Fruit fly (Drosophila melanogaster) whole organism, larva: Measurements from ENCODE around the gene CG11892.

ENCODE experiments used
- noc ChIP-seq: fragments of 200-800 bp; sonication (Bioruptor generic); optimal IDR thresholded peaks from 3 replicates; lab custom pipeline; 2019; ENCODE audit warnings: missing biosample characterization, mild to moderate bottlenecking, missing genetic modification characterization, moderate library complexity

The CG11892 gene

DNA sequence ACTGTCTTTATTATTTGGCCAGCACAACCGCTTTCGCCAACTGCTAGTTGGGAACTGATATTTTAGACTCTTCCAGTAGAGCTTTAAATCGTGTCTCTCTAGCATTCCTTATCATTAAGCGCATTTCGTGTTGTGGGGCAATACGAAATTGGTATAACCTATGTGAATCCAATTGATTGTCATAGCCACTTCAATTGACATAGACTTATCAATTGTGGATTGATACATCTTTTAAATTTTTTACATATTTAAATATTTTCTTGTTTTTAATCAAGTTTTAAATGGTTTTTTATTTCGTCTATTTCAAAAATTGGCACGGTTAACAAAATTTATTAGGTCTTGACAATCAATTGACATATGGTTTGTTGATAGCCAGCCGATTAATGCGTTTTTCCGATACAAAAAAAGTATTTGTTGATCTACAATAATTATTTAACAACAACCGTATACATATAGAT is 18.2 kb downstream of the CG11892 start, which contains the start of gene CG31288:
CG31288 (minus strand) TSS at position 51 of the 458 bp plus-strand sequence.
- no peak for TF ChIP-seq noc (tag; lab: Kevin White, UChicago)

DNA sequence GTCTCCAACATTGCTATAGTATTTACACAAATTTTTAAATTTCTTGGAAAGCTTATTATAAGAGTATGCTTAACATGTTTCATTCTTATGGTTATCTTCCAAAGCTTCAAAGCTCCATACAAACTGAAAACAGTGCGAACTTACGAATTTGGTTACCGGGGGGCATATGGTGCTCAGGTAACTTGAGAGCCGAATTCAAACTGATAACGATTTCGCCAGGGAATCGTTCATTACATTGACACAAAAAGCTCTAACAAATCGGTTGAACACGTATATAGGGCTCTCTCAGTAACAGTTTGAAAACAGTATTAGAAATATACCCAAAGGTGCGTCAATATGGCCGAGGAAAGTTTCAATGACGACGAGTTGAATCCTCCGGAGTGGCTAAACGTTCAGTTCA is 19.2 kb downstream of the CG11892 start, which contains the start of gene CG13659:
CG13659 (plus strand) TSS at position 317 of the 400 bp plus-strand sequence.
- no peak for TF ChIP-seq noc (tag; lab: Kevin White, UChicago)

DNA sequence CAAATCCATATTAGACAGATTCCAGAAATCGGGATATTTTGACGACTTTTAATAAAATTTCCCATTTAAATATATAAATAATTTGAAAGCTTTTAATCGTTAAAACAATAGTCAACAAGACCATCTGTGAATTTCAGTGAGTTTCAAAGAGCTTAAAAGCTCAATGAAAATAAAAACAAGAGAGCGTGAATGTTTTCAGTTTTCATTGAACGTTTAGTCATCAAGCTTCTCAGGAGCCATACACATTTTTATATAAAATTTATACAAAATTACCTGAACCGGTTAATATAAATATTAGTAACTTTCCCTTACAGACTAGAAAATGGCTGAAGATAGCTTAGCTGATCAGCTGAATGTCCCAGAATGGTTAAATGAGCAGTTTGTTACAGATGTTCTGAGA is 20.9 kb downstream of the CG11892 start, which contains the start of gene CG31370:
CG31370 (plus strand) TSS at position 226 of the 400 bp plus-strand sequence.
- no peak for TF ChIP-seq noc (tag; lab: Kevin White, UChicago)

DNA sequence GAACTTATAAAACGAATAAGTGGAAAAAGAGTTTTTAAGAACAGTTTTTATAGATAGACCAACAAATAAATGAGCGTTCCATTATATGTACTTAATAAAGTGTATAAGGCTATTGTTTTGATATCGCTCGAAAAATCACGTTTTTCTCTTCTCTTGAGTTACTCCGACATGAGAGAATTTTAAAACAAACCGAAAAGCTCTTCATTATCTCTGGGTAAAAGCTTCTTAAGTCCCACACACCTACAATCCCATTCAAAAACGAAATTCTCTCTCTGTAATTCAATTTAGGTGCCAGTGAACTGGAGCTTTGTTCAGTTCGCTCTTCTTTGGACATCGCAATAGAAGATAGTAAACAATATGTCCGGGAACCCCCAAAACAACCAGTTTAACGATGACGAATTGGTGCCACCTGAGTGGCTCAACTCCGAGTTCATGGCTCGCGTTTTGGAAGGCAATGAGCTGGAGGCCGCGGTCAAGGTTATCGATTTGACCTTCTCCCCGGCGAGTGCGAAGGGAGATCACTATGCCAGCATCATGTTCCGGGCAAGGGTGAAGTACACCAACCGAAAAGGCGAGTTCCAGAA is 22.6 kb downstream of the CG11892 start, which contains the start of gene CG31436:
CG31436 (plus strand) TSS at position 281 of the 584 bp plus-strand sequence.
- TF ChIP-seq noc (tag; lab: Kevin White, UChicago), result no peak

- TF ChIP-seq noc (tag; lab: Kevin White, UChicago), result peak; percentile 47
Measured at dm6 chr3R:25305822-25306544, 24.6 kb downstream of the CG11892 start.

DNA sequence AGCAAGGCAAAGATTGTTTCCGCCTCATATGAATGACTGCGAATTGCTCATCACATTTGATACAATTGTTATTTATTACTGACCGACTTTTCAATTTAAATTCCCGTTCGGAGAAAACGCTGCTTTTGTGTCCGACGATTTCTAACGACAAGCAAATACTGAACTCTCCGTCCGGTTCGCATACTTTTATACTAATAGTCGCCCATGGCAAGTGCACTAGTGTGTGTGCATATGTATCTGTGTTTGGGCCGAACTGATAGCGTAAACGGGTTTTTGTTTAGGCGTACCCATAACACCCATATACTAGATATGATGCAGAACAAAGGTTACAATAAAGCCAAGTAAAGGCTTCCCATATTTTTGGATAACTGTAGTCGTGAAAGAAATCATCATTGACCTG is 26.9 kb downstream of the CG11892 start, which contains the start of gene CG10550:
CG10550 (minus strand) TSS at position 164 of the 400 bp plus-strand sequence.
- TF ChIP-seq noc (tag; lab: Kevin White, UChicago), result no peak

- peak; percentile 1 for TF ChIP-seq noc (tag; lab: Kevin White, UChicago)
Measured at dm6 chr3R:25309175-25309574, 27.8 kb downstream of the CG11892 start.

DNA sequence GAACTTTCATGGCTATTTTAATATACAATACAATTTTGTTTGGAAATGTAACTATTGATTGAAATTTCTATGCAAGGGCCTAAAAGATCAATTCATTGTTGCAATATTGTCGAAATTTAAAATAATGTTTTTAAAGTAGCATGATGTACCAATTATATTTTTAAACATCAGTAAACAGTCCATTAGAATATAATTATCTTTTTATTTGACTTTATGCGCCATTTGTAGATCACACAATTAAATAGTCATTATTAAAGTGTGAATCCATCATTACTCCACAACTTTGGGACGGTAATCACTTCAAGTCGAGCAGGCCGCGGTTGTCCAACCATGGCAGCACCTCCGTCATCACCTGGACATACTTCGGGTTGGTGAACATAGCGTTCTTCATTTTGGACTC is 29.5 kb downstream of the CG11892 start, which contains the start of gene CG31099:
CG31099 (minus strand) TSS at position 101 of the 400 bp plus-strand sequence.
- TF ChIP-seq noc (tag; lab: Kevin White, UChicago), result no peak

DNA sequence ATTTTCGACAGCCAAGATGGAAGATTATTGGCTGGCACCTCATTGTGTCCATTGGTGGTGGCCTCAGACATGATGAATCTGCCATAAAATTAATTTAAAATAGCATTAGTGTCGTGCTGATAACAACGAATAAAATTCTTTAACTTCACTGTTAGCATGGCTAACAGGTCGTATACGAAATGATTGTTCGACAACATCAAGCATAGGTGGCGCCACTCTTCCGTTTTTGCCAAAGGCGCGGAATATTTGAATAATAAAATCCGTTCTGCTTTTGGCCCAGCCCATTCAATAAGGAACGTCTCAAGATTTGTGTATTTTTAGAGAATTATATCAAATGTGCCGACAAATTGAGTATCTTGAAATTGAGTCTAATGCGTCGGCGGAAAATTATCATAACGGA is 31.2 kb downstream of the CG11892 start:
- no peak for TF ChIP-seq noc (tag; lab: Kevin White, UChicago)

DNA sequence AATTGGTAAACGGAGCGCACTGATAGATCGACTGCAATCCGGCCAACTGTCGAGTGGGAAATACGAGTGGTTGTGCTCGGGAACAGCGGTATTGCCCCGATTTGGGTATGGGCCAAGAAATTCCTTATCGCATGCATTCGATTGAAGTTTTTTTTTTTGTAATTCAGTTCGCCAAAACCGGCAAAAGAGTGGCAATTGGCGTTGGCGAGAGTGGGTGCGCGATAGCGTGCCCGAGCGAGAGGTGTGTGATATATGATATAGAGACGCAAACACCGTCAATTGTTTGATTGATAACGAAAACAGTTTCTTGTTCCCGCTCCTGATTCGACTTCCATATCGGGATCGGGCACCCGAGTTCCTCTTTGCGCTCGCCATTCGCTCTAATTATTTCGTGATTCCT is 32.4 kb downstream of the CG11892 start, which contains the start of gene CG31087:
CG31087 (minus strand) TSS at position 63 of the 400 bp plus-strand sequence.
- no peak for TF ChIP-seq noc (tag; lab: Kevin White, UChicago)

DNA sequence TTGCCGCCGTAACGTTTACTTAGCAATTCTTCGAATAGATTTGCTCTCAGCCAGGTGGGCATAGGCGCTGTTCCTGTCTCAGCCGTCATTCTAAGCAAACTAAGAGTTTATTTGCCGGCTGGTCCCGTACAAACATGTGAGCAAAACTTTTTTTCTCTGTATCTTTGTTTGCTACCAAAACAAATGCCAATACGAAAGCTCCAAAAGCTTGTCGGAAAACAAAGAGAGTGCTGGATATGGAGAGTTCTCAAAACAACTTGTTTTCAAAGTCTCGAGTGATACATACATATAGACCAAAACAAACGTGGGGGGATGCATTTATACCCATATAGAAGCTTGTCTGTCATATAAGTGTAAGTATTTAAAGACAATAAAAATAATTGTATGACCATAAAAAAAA is 34.7 kb downstream of the CG11892 start, which contains the start of gene CG10559:
CG10559 (minus strand) TSS at position 101 of the 400 bp plus-strand sequence.
- no peak for TF ChIP-seq noc (tag; lab: Kevin White, UChicago)

dm6 chr3R:25318011-25318410 is 36.7 kb downstream of the CG11892 start, which contains the start of gene CG10553:
CG10553 (minus strand) TSS chr3R:25318111.
- no peak for TF ChIP-seq noc (tag; lab: Kevin White, UChicago)

- no peak for TF ChIP-seq noc (tag; lab: Kevin White, UChicago)
Measured at dm6 chr3R:25320051-25320705, 38.8 kb downstream of the CG11892 start, which contains the start of gene CG10560. CG10560 (minus strand) TSS chr3R:25320101.

- peak; percentile 34 for TF ChIP-seq noc (tag; lab: Kevin White, UChicago)
Measured at dm6 chr3R:25320898-25321297, 39.5 kb downstream of the CG11892 start.

DNA sequence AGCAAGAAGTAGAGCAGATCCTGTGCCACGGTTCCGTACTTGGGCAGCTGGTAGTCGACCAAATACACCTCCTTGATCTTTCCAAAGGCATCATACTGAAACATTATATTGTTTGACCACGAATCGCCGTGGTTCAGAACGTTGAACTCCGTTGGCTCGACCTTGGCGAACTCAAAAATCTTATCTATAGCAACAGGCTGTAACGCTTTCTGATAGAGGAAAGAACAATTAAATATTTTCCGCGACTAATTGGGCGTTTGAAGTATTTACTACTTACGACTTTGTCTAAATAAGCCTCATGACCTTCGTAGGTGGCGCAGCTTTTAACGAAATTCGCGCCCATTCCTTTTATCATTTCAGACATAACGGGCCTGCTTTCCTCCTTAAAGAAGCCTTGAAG is 40.3 kb downstream of the CG11892 start:
- no peak for TF ChIP-seq noc (tag; lab: Kevin White, UChicago)
